Worm (Caenorhabditis elegans) whole organism, L4 larva: ENCODE measurements around the gene K01D12.1.

Experiments
- ceh-44 ChIP-seq: fragments of 200-800 bp; sonication (Bioruptor generic); IDR thresholded peaks from 2 replicates; pipeline ENCODE4 v1.3.6; 2022; ENCODE audit warnings: missing genetic modification reagents, missing genetic modification characterization, missing compliant biosample characterization
- nhr-41 ChIP-seq: fragments of 200-800 bp; sonication (Bioruptor generic); IDR thresholded peaks from 2 replicates; pipeline ENCODE4 v1.3.6; 2022; ENCODE audit warnings: missing genetic modification reagents, missing genetic modification characterization, missing compliant biosample characterization

- TF ChIP-seq ceh-44 (GFP tag; lab: Robert Waterston, UW) (no peak), nhr-41 (GFP tag; lab: Robert Waterston, UW) (no peak)
These were observed 23.9 kb upstream of the K01D12.1 start for ce11 chrV:12353505-12353904.
